Worm (Caenorhabditis elegans) whole organism, late embryonic: ENCODE results near the gene gcy-12.

Experiments used
- ceh-24 ChIP-seq: sonication (generic microtip); optimal IDR thresholded peaks from 2 replicates; lab custom pipeline; 2016; ENCODE audit warnings: mild to moderate bottlenecking, missing genetic modification characterization, missing compliant biosample characterization
- ceh-34 ChIP-seq: sonication (generic microtip); optimal IDR thresholded peaks from 2 replicates; lab custom pipeline; 2016; ENCODE audit warnings: mild to moderate bottlenecking, missing genetic modification characterization, missing compliant biosample characterization
- ceh-6 ChIP-seq: fragments of 200-800 bp; sonication (Bioruptor generic); optimal IDR thresholded peaks from 2 replicates; lab custom pipeline; 2018; ENCODE audit warnings: mild to moderate bottlenecking, missing genetic modification characterization, missing compliant biosample characterization
- dmd-4 ChIP-seq: sonication (generic microtip); optimal IDR thresholded peaks from 2 replicates; lab custom pipeline; 2016; ENCODE audit warnings: borderline replicate concordance, missing genetic modification characterization, missing compliant biosample characterization
- fkh-10 ChIP-seq: fragments of 150-350 bp; optimal IDR thresholded peaks from 2 replicates; lab custom pipeline; 2014; ENCODE audit warnings: missing biosample characterization, missing genetic modification reagents, missing genetic modification characterization
- unc-55 ChIP-seq: sonication (generic microtip); optimal IDR thresholded peaks from 2 replicates; lab custom pipeline; 2017; ENCODE audit warnings: missing biosample characterization, missing genetic modification reagents, missing genetic modification characterization

- TF ChIP-seq ceh-6 (GFP tag; lab: Kevin White, UChicago) (no peak), fkh-10 (GFP tag; lab: Kevin White, UChicago) (no peak), ceh-34 (no peak), dmd-4 (no peak), ceh-24 (no peak), unc-55 (no peak)
These were observed 10.0 kb upstream of the gcy-12 start for ce11 chrII:5301810-5302209.
